Fruit fly (Drosophila melanogaster) whole organism, adult: Measurements from ENCODE around the gene rau.
A peak's percentile ranks its signal among the peaks of the same experiment; 100 is the strongest.

Experiments used
- CG11617 ChIP-seq: fragments of 200-800 bp; sonication (Bioruptor generic); optimal IDR thresholded peaks from 2 replicates; lab custom pipeline; 2017; ENCODE audit warnings: mild to moderate bottlenecking, missing biosample characterization, missing genetic modification reagents, missing genetic modification characterization
- CG33017 ChIP-seq: fragments of 200-800 bp; sonication (Bioruptor generic); optimal IDR thresholded peaks from 2 replicates; lab custom pipeline; 2018; ENCODE audit warnings: missing biosample characterization, mild to moderate bottlenecking, missing genetic modification characterization, moderate library complexity
- CG5204 ChIP-seq: fragments of 200-800 bp; sonication (Bioruptor generic); optimal IDR thresholded peaks from 2 replicates; lab custom pipeline; 2016; ENCODE audit warnings: missing biosample characterization, missing genetic modification characterization
- CG7045 ChIP-seq: fragments of 200-800 bp; sonication (Bioruptor generic); optimal IDR thresholded peaks from 2 replicates; lab custom pipeline; 2017; ENCODE audit warnings: missing biosample characterization, mild to moderate bottlenecking, missing genetic modification characterization
- CG7101 ChIP-seq: fragments of 200-800 bp; sonication (Bioruptor generic); optimal IDR thresholded peaks from 2 replicates; lab custom pipeline; 2018; ENCODE audit warnings: missing biosample characterization, mild to moderate bottlenecking, missing genetic modification characterization, moderate library complexity
- Mnt ChIP-seq: fragments of 200-800 bp; sonication (Bioruptor generic); optimal IDR thresholded peaks from 2 replicates; lab custom pipeline; 2016; ENCODE audit warnings: missing biosample characterization, mild to moderate bottlenecking, missing genetic modification characterization
- bab1 ChIP-seq: fragments of 200-800 bp; sonication (Bioruptor generic); optimal IDR thresholded peaks from 3 replicates; lab custom pipeline; 2019; ENCODE audit warnings: missing biosample characterization, mild to moderate bottlenecking, missing genetic modification characterization, moderate library complexity
- cic ChIP-seq: fragments of 200-800 bp; sonication (Bioruptor generic); optimal IDR thresholded peaks from 2 replicates; lab custom pipeline; 2017; ENCODE audit warnings: missing biosample characterization, mild to moderate bottlenecking, missing genetic modification characterization, moderate library complexity
- kay ChIP-seq: fragments of 200-800 bp; sonication (Bioruptor generic); peaks from one replicate; lab custom pipeline; 2016; ENCODE audit warnings: missing biosample characterization, missing genetic modification characterization, borderline replicate concordance
- pad ChIP-seq: fragments of 200-800 bp; sonication (Bioruptor generic); optimal IDR thresholded peaks from 3 replicates; lab custom pipeline; 2017; ENCODE audit warnings: missing biosample characterization, missing genetic modification characterization, mild to moderate bottlenecking, moderate library complexity, missing genetic modification reagents
- tj ChIP-seq: fragments of 200-800 bp; sonication (Bioruptor generic); optimal IDR thresholded peaks from 3 replicates; lab custom pipeline; 2017; ENCODE audit warnings: missing biosample characterization, mild to moderate bottlenecking, missing genetic modification characterization, moderate library complexity

- TF ChIP-seq tj (GFP tag; lab: Kevin White, UChicago) (peak; percentile 98), CG7101 (tag; lab: Kevin White, UChicago) (no peak), kay (GFP tag; lab: Kevin White, UChicago) (no peak), pad (GFP tag; lab: Kevin White, UChicago) (no peak), Mnt (GFP tag; lab: Kevin White, UChicago) (no peak), cic (GFP tag; lab: Kevin White, UChicago) (peak; percentile 31), CG11617 (GFP tag; lab: Kevin White, UChicago) (no peak), CG33017 (tag; lab: Kevin White, UChicago) (no peak), CG7045 (GFP tag; lab: Kevin White, UChicago) (no peak), bab1 (GFP tag; lab: Kevin White, UChicago) (peak; percentile 29), CG5204 (no peak)
These were observed 19.9 kb upstream of the rau start for dm6 chr2L:5899170-5899708.
